Fruit fly (Drosophila melanogaster): Measurements from ENCODE around the gene Obp83b.

Obp83b gene

DNA sequence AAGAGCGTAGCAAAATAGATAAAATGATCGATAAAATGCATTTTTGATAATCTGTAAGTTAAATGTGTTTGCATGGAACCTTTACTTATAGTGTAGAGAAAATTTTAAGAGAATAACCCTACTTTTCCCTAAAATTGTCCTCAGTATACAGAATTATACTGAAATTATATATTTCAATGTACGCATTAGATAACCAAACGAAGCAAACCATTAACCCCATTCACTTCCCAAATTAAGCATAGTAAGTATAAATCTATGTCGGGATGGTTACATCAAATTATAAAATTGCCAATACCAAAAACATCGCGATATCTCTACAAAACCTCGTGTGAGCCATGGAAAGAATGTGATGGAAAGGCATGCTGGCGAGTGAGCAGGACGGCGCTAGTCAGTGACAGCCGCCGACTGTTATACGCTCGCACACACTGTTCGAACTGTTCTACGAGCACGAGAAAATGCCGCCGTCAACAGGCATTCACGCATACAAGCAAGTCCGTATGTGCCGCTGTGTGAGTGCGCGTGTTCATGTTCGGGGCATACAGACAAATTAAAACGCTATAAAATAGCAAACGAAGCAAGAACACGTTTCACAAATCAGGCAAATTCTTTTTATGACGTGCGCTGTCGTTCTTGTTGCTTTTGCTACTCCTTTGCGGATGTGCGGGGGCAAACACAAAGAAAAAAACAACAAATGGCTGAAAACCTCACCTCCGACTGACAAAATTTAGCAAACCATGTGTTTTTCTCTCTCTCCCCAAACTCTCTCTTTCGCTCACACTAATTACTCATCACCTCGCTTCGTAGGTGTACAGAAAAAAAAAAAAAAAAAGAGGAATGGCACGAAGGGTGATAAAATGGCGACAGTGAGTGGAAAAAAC is 30.7 kb upstream of the Obp83b start:
- peak in 1 of 2 experiments; percentile 41 for TF ChIP-seq foxo (GFP tag; optimal IDR thresholded peaks at IDR 0.05)
- peak; percentile 81 for TF ChIP-seq jim (GFP tag; optimal IDR thresholded peaks at IDR 0.05)
- peak; percentile 70 for TF ChIP-seq Myc (optimal IDR thresholded peaks at IDR 0.05)
- TF ChIP-seq Rel (GFP tag; optimal IDR thresholded peaks at IDR 0.05): peak; percentile 38
- peak; percentile 34 for TF ChIP-seq Rel (tag; optimal IDR thresholded peaks at IDR 0.05)
- TF ChIP-seq Hnf4 (GFP tag; optimal IDR thresholded peaks at IDR 0.05): peak; percentile 36
- peak; percentile 4 for TF ChIP-seq HLH106 (tag; optimal IDR thresholded peaks at IDR 0.05)
- peak; percentile 16 for TF ChIP-seq br (GFP tag; optimal IDR thresholded peaks at IDR 0.05)
- TF ChIP-seq h (GFP tag; optimal IDR thresholded peaks at IDR 0.05): peak; percentile 56
- TF ChIP-seq dmrt93B (GFP tag; optimal IDR thresholded peaks at IDR 0.05): no peak
- peak; percentile 62 for TF ChIP-seq sage (GFP tag; optimal IDR thresholded peaks at IDR 0.05)
- TF ChIP-seq pan (optimal IDR thresholded peaks at IDR 0.05): no peak
- peak; percentile 58 for TF ChIP-seq Jra (GFP tag; optimal IDR thresholded peaks at IDR 0.05)
- peak; percentile 77 for TF ChIP-seq brk (GFP tag; optimal IDR thresholded peaks at IDR 0.05)
- peak; percentile 51 for TF ChIP-seq tai (GFP tag; optimal IDR thresholded peaks at IDR 0.05)
- peak; percentile 94 for TF ChIP-seq psq (GFP tag; optimal IDR thresholded peaks at IDR 0.05)
- peak; percentile 28 for TF ChIP-seq woc (GFP tag; optimal IDR thresholded peaks at IDR 0.05)
- TF ChIP-seq Sp1 (GFP tag; optimal IDR thresholded peaks at IDR 0.05): peak; percentile 45
- peak; percentile 51 for TF ChIP-seq rgr (GFP tag; optimal IDR thresholded peaks at IDR 0.05)
- TF ChIP-seq Hr78 (GFP tag; optimal IDR thresholded peaks at IDR 0.05): no peak
- TF ChIP-seq CG9705 (GFP tag; optimal IDR thresholded peaks at IDR 0.05): no peak
- peak; percentile 19 for TF ChIP-seq N (GFP tag; optimal IDR thresholded peaks at IDR 0.05)
- no peak for TF ChIP-seq Abd-B (GFP tag; optimal IDR thresholded peaks at IDR 0.05)
- TF ChIP-seq GATAd (GFP tag; optimal IDR thresholded peaks at IDR 0.05): no peak
- peak; percentile 91 for TF ChIP-seq Hr83 (GFP tag; optimal IDR thresholded peaks at IDR 0.05; ENCODE audit: poor library complexity, severe bottlenecking)
- peak; percentile 56 for TF ChIP-seq CrebA (GFP tag; optimal IDR thresholded peaks at IDR 0.05; ENCODE audit: borderline replicate concordance)
- TF ChIP-seq dl (GFP tag; optimal IDR thresholded peaks at IDR 0.05; ENCODE audit: insufficient read depth in 1 of 2, partially characterized antibody in 2 of 2): peak in 1 of 2 experiments; percentile 57
- peak; percentile 47 for TF ChIP-seq Dif (GFP tag; optimal IDR thresholded peaks at IDR 0.05; ENCODE audit: partially characterized antibody)
- peak; percentile 8 for TF ChIP-seq fru (GFP tag; optimal IDR thresholded peaks at IDR 0.05)

- no peak for TF ChIP-seq ey (GFP tag; optimal IDR thresholded peaks at IDR 0.05)
- TF ChIP-seq Mio (GFP tag; optimal IDR thresholded peaks at IDR 0.05): no peak
- no peak for TF ChIP-seq lola (GFP tag; optimal IDR thresholded peaks at IDR 0.05)
- no peak for TF ChIP-seq jim (GFP tag; optimal IDR thresholded peaks at IDR 0.05)
- TF ChIP-seq Myc (optimal IDR thresholded peaks at IDR 0.05): no peak
- no peak for TF ChIP-seq CG9705 (GFP tag; optimal IDR thresholded peaks at IDR 0.05)
- TF ChIP-seq dmrt93B (GFP tag; optimal IDR thresholded peaks at IDR 0.05): no peak
- no peak for TF ChIP-seq tai (GFP tag; optimal IDR thresholded peaks at IDR 0.05)
- no peak for TF ChIP-seq sage (GFP tag; optimal IDR thresholded peaks at IDR 0.05)
- no peak for TF ChIP-seq Hr83 (GFP tag; optimal IDR thresholded peaks at IDR 0.05; ENCODE audit: poor library complexity, severe bottlenecking)
Measured at dm6 chr3R:6006595-6006994, 30.0 kb upstream of the Obp83b start.

- TF ChIP-seq Dfd (GFP tag; optimal IDR thresholded peaks at IDR 0.05): no peak
Measured at dm6 chr3R:5998831-5999230, 22.2 kb upstream of the Obp83b start.

dm6 chr3R:5998235-5998666 is 21.6 kb upstream of the Obp83b start:
- peak; percentile 9 for TF ChIP-seq sv (GFP tag; optimal IDR thresholded peaks at IDR 0.05)
- peak; percentile 25 for TF ChIP-seq ey (GFP tag; optimal IDR thresholded peaks at IDR 0.05)
- peak; percentile 6 for TF ChIP-seq HLH106 (tag; optimal IDR thresholded peaks at IDR 0.05)
- TF ChIP-seq dmrt93B (GFP tag; optimal IDR thresholded peaks at IDR 0.05): peak; percentile 1
- no peak for TF ChIP-seq h (GFP tag; optimal IDR thresholded peaks at IDR 0.05)
